Fruit fly (Drosophila melanogaster): ENCODE measurements around the gene Efa6.

The Efa6 gene

dm6 chr3R:22616211-22616610 lies 28.7 kb downstream of the Efa6 start, which contains the start of gene CG31161:
CG31161 (plus strand) TSS chr3R:22616511.
- TF ChIP-seq pan (optimal IDR thresholded peaks at IDR 0.05) (no peak), dmrt93B (GFP tag; optimal IDR thresholded peaks at IDR 0.05) (no peak), tai (GFP tag; optimal IDR thresholded peaks at IDR 0.05) (no peak), sage (GFP tag; optimal IDR thresholded peaks at IDR 0.05) (no peak), dl (GFP tag; optimal IDR thresholded peaks at IDR 0.05; ENCODE audit: insufficient read depth in 1 of 2, partially characterized antibody in 2 of 2) (no peak), jim (GFP tag; optimal IDR thresholded peaks at IDR 0.05) (no peak), Hr83 (GFP tag; optimal IDR thresholded peaks at IDR 0.05; ENCODE audit: poor library complexity, severe bottlenecking) (no peak), Myc (optimal IDR thresholded peaks at IDR 0.05) (no peak), Vsx2 (GFP tag; optimal IDR thresholded peaks at IDR 0.05; ENCODE audit: partially characterized antibody) (no peak), Dif (GFP tag; optimal IDR thresholded peaks at IDR 0.05; ENCODE audit: partially characterized antibody) (no peak), Rel (GFP tag; optimal IDR thresholded peaks at IDR 0.05) (no peak), Rel (tag; optimal IDR thresholded peaks at IDR 0.05) (no peak), woc (GFP tag; optimal IDR thresholded peaks at IDR 0.05) (no peak), OdsH (GFP tag; optimal IDR thresholded peaks at IDR 0.05) (no peak), foxo (GFP tag; optimal IDR thresholded peaks at IDR 0.05) (no peak), dsf (GFP tag; optimal IDR thresholded peaks at IDR 0.05; ENCODE audit: borderline replicate concordance) (no peak), N (GFP tag; optimal IDR thresholded peaks at IDR 0.05) (no peak), usp (GFP tag; optimal IDR thresholded peaks at IDR 0.05) (no peak)

DNA sequence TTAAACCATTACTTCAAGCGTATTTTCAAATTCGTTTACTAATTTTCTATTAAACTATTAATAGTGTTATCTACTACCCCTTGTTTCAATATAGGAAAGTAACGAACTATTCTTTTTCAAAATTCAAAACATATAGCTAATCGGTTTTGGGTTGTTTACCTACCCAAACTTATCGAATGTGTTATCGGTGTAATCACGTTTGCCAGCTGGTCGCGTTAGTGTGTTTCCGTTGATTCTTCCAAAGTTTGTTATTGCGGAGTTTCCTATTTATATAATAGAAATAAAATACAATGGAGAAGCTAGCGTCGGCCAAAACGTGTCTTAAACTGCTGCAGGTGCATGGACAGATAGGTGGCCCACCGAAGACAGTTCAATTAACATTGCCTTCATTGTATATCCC lies 30.7 kb downstream of the Efa6 start, which contains the start of gene mRpL45:
mRpL45 (plus strand) TSS at position 213 of the 400 bp plus-strand sequence.
- TF ChIP-seq dsf (GFP tag; optimal IDR thresholded peaks at IDR 0.05; ENCODE audit: borderline replicate concordance): no peak
- no peak for TF ChIP-seq Hr78 (GFP tag; optimal IDR thresholded peaks at IDR 0.05)
- no peak for TF ChIP-seq dmrt93B (GFP tag; optimal IDR thresholded peaks at IDR 0.05)
- no peak for TF ChIP-seq Vsx2 (GFP tag; optimal IDR thresholded peaks at IDR 0.05; ENCODE audit: partially characterized antibody)
- TF ChIP-seq N (GFP tag; optimal IDR thresholded peaks at IDR 0.05): no peak

dm6 chr3R:22624737-22625136 lies 37.2 kb downstream of the Efa6 start:
- TF ChIP-seq woc (GFP tag; optimal IDR thresholded peaks at IDR 0.05) (no peak), rgr (GFP tag; optimal IDR thresholded peaks at IDR 0.05) (peak; percentile 31), Myc (optimal IDR thresholded peaks at IDR 0.05) (no peak), fru (GFP tag; optimal IDR thresholded peaks at IDR 0.05) (peak; percentile 79), sage (GFP tag; optimal IDR thresholded peaks at IDR 0.05) (no peak), Hr78 (GFP tag; optimal IDR thresholded peaks at IDR 0.05) (no peak), Sp1 (GFP tag; optimal IDR thresholded peaks at IDR 0.05) (peak; percentile 39), psq (GFP tag; optimal IDR thresholded peaks at IDR 0.05) (peak; percentile 28), Abd-B (GFP tag; optimal IDR thresholded peaks at IDR 0.05) (no peak), Mio (GFP tag; optimal IDR thresholded peaks at IDR 0.05) (no peak), HLH106 (tag; optimal IDR thresholded peaks at IDR 0.05) (peak; percentile 53), h (GFP tag; optimal IDR thresholded peaks at IDR 0.05) (peak; percentile 73), sv (GFP tag; optimal IDR thresholded peaks at IDR 0.05) (peak; percentile 10), OdsH (GFP tag; optimal IDR thresholded peaks at IDR 0.05) (peak; percentile 37), CG32264 (GFP tag; optimal IDR thresholded peaks at IDR 0.05) (no peak), lola (GFP tag; optimal IDR thresholded peaks at IDR 0.05) (no peak), ey (GFP tag; optimal IDR thresholded peaks at IDR 0.05) (peak; percentile 64), br (GFP tag; optimal IDR thresholded peaks at IDR 0.05) (peak; percentile 76)

DNA sequence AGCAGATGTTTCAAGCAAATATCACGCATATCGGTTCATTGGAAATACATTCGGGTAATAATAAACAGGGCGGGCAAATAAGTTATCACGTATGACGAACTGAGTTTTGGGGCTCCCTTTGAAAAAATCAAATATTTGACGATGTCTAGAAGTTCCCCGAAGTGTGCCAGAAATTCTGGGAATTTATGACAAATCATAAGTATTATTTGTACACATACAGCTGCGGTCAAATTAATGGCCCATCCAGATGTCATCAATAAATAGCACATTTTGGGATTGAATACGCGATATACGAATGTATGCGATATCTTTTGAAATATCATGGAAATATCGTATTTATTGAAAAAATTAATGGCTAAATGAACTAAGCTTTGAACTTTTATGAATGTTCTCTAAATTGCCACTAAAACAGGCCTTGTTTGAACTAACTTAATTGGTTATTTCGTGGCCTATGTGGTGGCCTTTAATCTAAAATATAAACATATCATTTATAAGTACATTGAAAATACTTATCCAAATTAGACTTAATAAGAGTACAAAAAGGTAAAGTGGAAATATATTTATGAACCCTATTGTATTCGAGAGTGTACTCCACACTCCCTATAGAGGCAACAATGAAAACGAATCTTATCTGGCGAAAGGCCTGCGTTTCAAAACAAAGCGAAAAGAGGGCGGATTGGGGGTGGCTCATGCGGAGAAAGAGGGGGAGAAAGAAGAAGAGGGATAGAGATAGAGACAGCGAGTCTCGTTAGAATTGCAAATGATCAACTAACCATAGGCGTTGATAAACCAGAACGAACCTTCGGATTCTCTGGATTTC lies 38.2 kb downstream of the Efa6 start:
- peak; percentile 17 for TF ChIP-seq Jra (GFP tag; optimal IDR thresholded peaks at IDR 0.05)
- no peak for TF ChIP-seq N (GFP tag; optimal IDR thresholded peaks at IDR 0.05)
- TF ChIP-seq CG32264 (GFP tag; optimal IDR thresholded peaks at IDR 0.05): peak; percentile 23
- TF ChIP-seq h (GFP tag; optimal IDR thresholded peaks at IDR 0.05): peak; percentile 41
- TF ChIP-seq fru (GFP tag; optimal IDR thresholded peaks at IDR 0.05): peak; percentile 65
- no peak for TF ChIP-seq Rel (GFP tag; optimal IDR thresholded peaks at IDR 0.05)
- TF ChIP-seq Rel (tag; optimal IDR thresholded peaks at IDR 0.05): peak; percentile 89
- TF ChIP-seq CrebA (GFP tag; optimal IDR thresholded peaks at IDR 0.05; ENCODE audit: borderline replicate concordance): no peak
- no peak for TF ChIP-seq Vsx2 (GFP tag; optimal IDR thresholded peaks at IDR 0.05; ENCODE audit: partially characterized antibody)
- TF ChIP-seq OdsH (GFP tag; optimal IDR thresholded peaks at IDR 0.05): peak; percentile 70
- peak; percentile 5 for TF ChIP-seq dsf (GFP tag; optimal IDR thresholded peaks at IDR 0.05; ENCODE audit: borderline replicate concordance)
- peak; percentile 49 for TF ChIP-seq rgr (GFP tag; optimal IDR thresholded peaks at IDR 0.05)
- TF ChIP-seq psq (GFP tag; optimal IDR thresholded peaks at IDR 0.05): peak; percentile 49
- no peak for TF ChIP-seq sv (GFP tag; optimal IDR thresholded peaks at IDR 0.05)
- peak; percentile 66 for TF ChIP-seq HLH106 (tag; optimal IDR thresholded peaks at IDR 0.05)
- no peak for TF ChIP-seq CG9705 (GFP tag; optimal IDR thresholded peaks at IDR 0.05)
- peak; percentile 75 for TF ChIP-seq Sp1 (GFP tag; optimal IDR thresholded peaks at IDR 0.05)
- TF ChIP-seq foxo (GFP tag; optimal IDR thresholded peaks at IDR 0.05): peak in 1 of 2 experiments; percentile 67
- TF ChIP-seq dmrt93B (GFP tag; optimal IDR thresholded peaks at IDR 0.05): peak; percentile 62
- TF ChIP-seq ey (GFP tag; optimal IDR thresholded peaks at IDR 0.05): peak; percentile 62
